Worm (Caenorhabditis elegans) whole organism, L3 larva: ENCODE data around the gene F17C11.2.

Source experiments
- ZK546.5 ChIP-seq: sonication (generic microtip); optimal IDR thresholded peaks from 2 replicates; lab custom pipeline; 2017; ENCODE audit warnings: missing biosample characterization, missing genetic modification characterization
- aly-2 ChIP-seq: fragments of 150-350 bp; optimal IDR thresholded peaks from 2 replicates; lab custom pipeline; 2014; ENCODE audit warnings: missing biosample characterization, missing genetic modification characterization
- ama-1 ChIP-seq: fragments of 150-350 bp; optimal IDR thresholded peaks from 2 replicates; lab custom pipeline; 2018
- ceh-16 ChIP-seq: sonication (generic microtip); optimal IDR thresholded peaks from 2 replicates; lab custom pipeline; 2017; ENCODE audit warnings: missing biosample characterization, missing genetic modification characterization
- ceh-28 ChIP-seq: fragments of 150-350 bp; optimal IDR thresholded peaks from 2 replicates; lab custom pipeline; 2014; ENCODE audit warnings: missing biosample characterization, missing genetic modification reagents, missing genetic modification characterization
- ceh-82 ChIP-seq: fragments of 150-350 bp; optimal IDR thresholded peaks from 2 replicates; lab custom pipeline; 2014; ENCODE audit warnings: missing biosample characterization, missing genetic modification characterization
- ceh-9 ChIP-seq: sonication (generic microtip); optimal IDR thresholded peaks from 2 replicates; lab custom pipeline; 2018; ENCODE audit warnings: missing biosample characterization, missing genetic modification characterization
- daf-12 ChIP-seq: fragments of 150-350 bp; optimal IDR thresholded peaks from 2 replicates; lab custom pipeline; 2014; ENCODE audit warnings: missing biosample characterization, missing genetic modification reagents, missing genetic modification characterization
- egl-27 ChIP-seq: sonication (generic microtip); optimal IDR thresholded peaks from 4 replicates; lab custom pipeline; 2017; ENCODE audit warnings: missing biosample characterization, missing genetic modification reagents, missing genetic modification characterization
- egl-5 ChIP-seq: fragments of 150-350 bp; optimal IDR thresholded peaks from 2 replicates; lab custom pipeline; 2017; ENCODE audit warnings: missing biosample characterization, missing genetic modification reagents, missing genetic modification characterization, inconsistent platforms
- elt-1 ChIP-seq: fragments of 150-350 bp; optimal IDR thresholded peaks from 2 replicates; lab custom pipeline; 2014; ENCODE audit warnings: missing biosample characterization, missing genetic modification characterization
- elt-2 ChIP-seq: sonication (generic microtip); optimal IDR thresholded peaks from 2 replicates; lab custom pipeline; 2016; ENCODE audit warnings: missing genetic modification reagents, mild to moderate bottlenecking, missing genetic modification characterization, missing compliant biosample characterization
- elt-3 ChIP-seq, 3 experiments: fragments of 150-350 bp in 1 of 3; sonication (generic microtip) in 2 of 3; optimal IDR thresholded peaks; 2 replicates in 2 of 3; 4 replicates in 1 of 3; lab custom pipeline; 2014 to 2017; ENCODE audit warnings: missing biosample characterization in 3 of 3, missing genetic modification characterization in 3 of 3
- eor-1 ChIP-seq, 2 experiments: fragments of 150-350 bp; optimal IDR thresholded peaks; 2 replicates each; lab custom pipeline; 2014 to 2018; ENCODE audit warnings: missing biosample characterization in 2 of 2, missing genetic modification characterization in 2 of 2
- fkh-10 ChIP-seq: sonication (generic microtip); optimal IDR thresholded peaks from 2 replicates; lab custom pipeline; 2017; ENCODE audit warnings: missing biosample characterization, missing genetic modification reagents, missing genetic modification characterization
- fkh-2 ChIP-seq: fragments of 150-350 bp; optimal IDR thresholded peaks from 2 replicates; lab custom pipeline; 2014; ENCODE audit warnings: missing biosample characterization, missing genetic modification reagents, missing genetic modification characterization
- fos-1 ChIP-seq: fragments of 150-350 bp; optimal IDR thresholded peaks from 2 replicates; lab custom pipeline; 2014; ENCODE audit warnings: missing biosample characterization, missing genetic modification characterization
- hmg-11 ChIP-seq: sonication (generic microtip); optimal IDR thresholded peaks from 2 replicates; lab custom pipeline; 2016; ENCODE audit warnings: missing genetic modification characterization, missing compliant biosample characterization
- jun-1 ChIP-seq: fragments of 150-350 bp; optimal IDR thresholded peaks from 2 replicates; lab custom pipeline; 2014; ENCODE audit warnings: missing biosample characterization, missing genetic modification reagents, missing genetic modification characterization
- lin-15B ChIP-seq: fragments of 150-350 bp; optimal IDR thresholded peaks from 2 replicates; lab custom pipeline; 2014; ENCODE audit warnings: missing biosample characterization, missing genetic modification characterization
- lin-39 ChIP-seq: fragments of 150-350 bp; optimal IDR thresholded peaks from 2 replicates; lab custom pipeline; 2018; ENCODE audit warnings: missing biosample characterization, missing genetic modification reagents, missing genetic modification characterization
- lsy-12 ChIP-seq: sonication (generic microtip); optimal IDR thresholded peaks from 2 replicates; lab custom pipeline; 2016; ENCODE audit warnings: mild to moderate bottlenecking, missing genetic modification characterization, missing compliant biosample characterization
- mdl-1 ChIP-seq: fragments of 150-350 bp; optimal IDR thresholded peaks from 2 replicates; lab custom pipeline; 2014; ENCODE audit warnings: missing biosample characterization, missing genetic modification characterization
- nfya-1 ChIP-seq: sonication (generic microtip); optimal IDR thresholded peaks from 2 replicates; lab custom pipeline; 2017; ENCODE audit warnings: missing genetic modification characterization, mild to moderate bottlenecking, missing compliant biosample characterization, antibody characterized with exemption, moderate library complexity; ENCODE audit not compliant: insufficient read depth
- nhr-11 ChIP-seq: fragments of 150-350 bp; optimal IDR thresholded peaks from 2 replicates; lab custom pipeline; 2014; ENCODE audit warnings: missing biosample characterization, missing genetic modification characterization
- nhr-12 ChIP-seq: fragments of 150-350 bp; optimal IDR thresholded peaks from 2 replicates; lab custom pipeline; 2014; ENCODE audit warnings: missing biosample characterization, missing genetic modification characterization
- nhr-23 ChIP-seq: fragments of 150-350 bp; optimal IDR thresholded peaks from 2 replicates; lab custom pipeline; 2014; ENCODE audit warnings: missing biosample characterization, missing genetic modification reagents, missing genetic modification characterization
- nhr-237 ChIP-seq: fragments of 150-350 bp; optimal IDR thresholded peaks from 2 replicates; lab custom pipeline; 2014; ENCODE audit warnings: missing biosample characterization, missing genetic modification characterization
- nhr-25 ChIP-seq: sonication (generic microtip); optimal IDR thresholded peaks from 2 replicates; lab custom pipeline; 2017; ENCODE audit warnings: missing biosample characterization, missing genetic modification characterization
- nhr-28 ChIP-seq: fragments of 150-350 bp; optimal IDR thresholded peaks from 2 replicates; lab custom pipeline; 2014; ENCODE audit warnings: missing biosample characterization, missing genetic modification characterization
- nhr-43 ChIP-seq: sonication (generic microtip); optimal IDR thresholded peaks from 2 replicates; lab custom pipeline; 2016; ENCODE audit warnings: mild to moderate bottlenecking, missing genetic modification characterization, missing compliant biosample characterization; ENCODE audit not compliant: poor library complexity, severe bottlenecking
- nhr-67 ChIP-seq: fragments of 150-350 bp; optimal IDR thresholded peaks from 2 replicates; lab custom pipeline; 2014; ENCODE audit warnings: missing biosample characterization, missing genetic modification characterization
- nhr-76 ChIP-seq: fragments of 150-350 bp; sonication (generic microtip); optimal IDR thresholded peaks from 5 replicates; lab custom pipeline; 2014; ENCODE audit warnings: missing biosample characterization, missing genetic modification characterization
- nhr-77 ChIP-seq: fragments of 150-350 bp; optimal IDR thresholded peaks from 2 replicates; lab custom pipeline; 2014; ENCODE audit warnings: missing biosample characterization, missing genetic modification characterization
- pha-4 ChIP-seq: fragments of 150-350 bp; optimal IDR thresholded peaks from 2 replicates; lab custom pipeline; 2014; ENCODE audit warnings: missing biosample characterization, missing genetic modification reagents, missing genetic modification characterization
- pqm-1 ChIP-seq: fragments of 150-350 bp; optimal IDR thresholded peaks from 2 replicates; lab custom pipeline; 2017; ENCODE audit warnings: missing biosample characterization, missing genetic modification characterization, inconsistent platforms
- sea-2 ChIP-seq: fragments of 150-350 bp; sonication (generic microtip); optimal IDR thresholded peaks from 4 replicates; lab custom pipeline; 2014; ENCODE audit warnings: missing biosample characterization, missing genetic modification reagents, missing genetic modification characterization
- skn-1 ChIP-seq: fragments of 150-350 bp; optimal IDR thresholded peaks from 2 replicates; lab custom pipeline; 2014; ENCODE audit warnings: missing biosample characterization, missing genetic modification characterization
- snpc-4 ChIP-seq: fragments of 150-350 bp; optimal IDR thresholded peaks from 2 replicates; lab custom pipeline; 2014; ENCODE audit warnings: missing biosample characterization, missing genetic modification characterization
- unc-39 ChIP-seq: sonication (generic microtip); optimal IDR thresholded peaks from 4 replicates; lab custom pipeline; 2017; ENCODE audit warnings: missing biosample characterization, missing genetic modification characterization
- unc-62 ChIP-seq: fragments of 150-350 bp; sonication (generic microtip); optimal IDR thresholded peaks from 4 replicates; lab custom pipeline; 2014; ENCODE audit warnings: missing biosample characterization, missing genetic modification reagents, missing genetic modification characterization
- zag-1 ChIP-seq: fragments of 150-350 bp; optimal IDR thresholded peaks from 2 replicates; lab custom pipeline; 2014; ENCODE audit warnings: missing biosample characterization, missing genetic modification characterization
- ztf-11 ChIP-seq: fragments of 150-350 bp; optimal IDR thresholded peaks from 2 replicates; lab custom pipeline; 2014; ENCODE audit warnings: missing biosample characterization, missing genetic modification characterization
- ztf-4 ChIP-seq: fragments of 150-350 bp; optimal IDR thresholded peaks from 2 replicates; lab custom pipeline; 2014; ENCODE audit warnings: missing biosample characterization, missing genetic modification characterization

Gene F17C11.2

ce11 chrV:10938739-10939138 lies 9.3 kb upstream of the F17C11.2 start, which contains the start of gene F17C11.11:
Gene F17C11.11, minus strand, starts transcription at chrV:10938817.
- peak; percentile 4 for TF ChIP-seq nhr-23 (tag; lab: Kevin White, UChicago)
- peak; percentile 77 for TF ChIP-seq elt-2 (tag; lab: Kevin White, UChicago)
- TF ChIP-seq egl-5, result no peak
- no peak for TF ChIP-seq elt-3 (tag; optimal IDR thresholded peaks at IDR 0.05; lab: Kevin White, UChicago)
- TF ChIP-seq pha-4, result peak; percentile 6
- no peak for TF ChIP-seq fkh-2 (tag; lab: Kevin White, UChicago)
- no peak for TF ChIP-seq nhr-28 (tag; lab: Kevin White, UChicago)
- no peak for TF ChIP-seq snpc-4 (tag; lab: Kevin White, UChicago)
- peak; percentile 62 for TF ChIP-seq pqm-1 (tag; lab: Kevin White, UChicago)

- TF ChIP-seq ZK546.5 (tag; lab: Kevin White, UChicago) (no peak), mdl-1 (no peak), eor-1 (tag; optimal IDR thresholded peaks at IDR 0.05; lab: Kevin White, UChicago) (no peak), ceh-82 (no peak), lin-39 (no peak), nhr-76 (tag; lab: Kevin White, UChicago) (no peak), nhr-23 (tag; lab: Kevin White, UChicago) (peak; percentile 36), sea-2 (no peak), lin-15B (no peak), nhr-67 (tag; lab: Kevin White, UChicago) (no peak), nhr-237 (tag; lab: Kevin White, UChicago) (no peak), nhr-25 (tag; lab: Kevin White, UChicago) (peak; percentile 8), elt-2 (tag; lab: Kevin White, UChicago) (no peak), unc-62 (GFP tag; lab: Kevin White, UChicago) (no peak), pha-4 (no peak), unc-39 (tag; lab: Kevin White, UChicago) (no peak), fos-1 (peak; percentile 20), nhr-43 (tag; lab: Kevin White, UChicago) (peak; percentile 85), fkh-10 (GFP tag; lab: Kevin White, UChicago) (no peak), ceh-28 (no peak), egl-27 (no peak), hmg-11 (tag; lab: Kevin White, UChicago) (no peak), zag-1 (tag; lab: Kevin White, UChicago) (no peak), ceh-16 (tag; lab: Kevin White, UChicago) (no peak), aly-2 (tag; lab: Kevin White, UChicago) (no peak), daf-12 (tag; lab: Kevin White, UChicago) (no peak), ztf-11 (tag; lab: Kevin White, UChicago) (no peak), nhr-11 (tag; lab: Kevin White, UChicago) (no peak), lsy-12 (no peak)
Measured at ce11 chrV:10939990-10940570, 8.0 kb upstream of the F17C11.2 start.

- TF ChIP-seq daf-12 (tag; lab: Kevin White, UChicago), result no peak
- no peak for TF ChIP-seq nhr-12 (tag; lab: Kevin White, UChicago)
- TF ChIP-seq skn-1 (tag; lab: Kevin White, UChicago), result peak; percentile 39
- TF ChIP-seq unc-62 (GFP tag; lab: Kevin White, UChicago), result peak; percentile 36
- no peak for TF ChIP-seq mdl-1
- TF ChIP-seq ceh-16 (tag; lab: Kevin White, UChicago), result no peak
- TF ChIP-seq sea-2, result no peak
- peak; percentile 88 for TF ChIP-seq pqm-1 (tag; lab: Kevin White, UChicago)
- no peak for TF ChIP-seq nhr-77 (tag; lab: Kevin White, UChicago)
- TF ChIP-seq hmg-11 (tag; lab: Kevin White, UChicago), result peak; percentile 70
- TF ChIP-seq ceh-28, result peak; percentile 50
- TF ChIP-seq aly-2 (tag; lab: Kevin White, UChicago), result no peak
- no peak for TF ChIP-seq lsy-12
- TF ChIP-seq ztf-4 (tag; lab: Kevin White, UChicago), result no peak
- no peak for TF ChIP-seq lin-39
- TF ChIP-seq elt-2 (tag; lab: Kevin White, UChicago), result peak; percentile 94
- TF ChIP-seq nhr-23 (tag; lab: Kevin White, UChicago), result peak; percentile 60
- TF ChIP-seq ama-1 (lab: Kevin White, UChicago), result peak; percentile 75
- TF ChIP-seq ceh-9 (tag; lab: Kevin White, UChicago), result no peak
- peak; percentile 31 for TF ChIP-seq egl-27
- TF ChIP-seq eor-1 (tag; optimal IDR thresholded peaks at IDR 0.05; lab: Kevin White, UChicago), result no peak
- TF ChIP-seq lin-15B, result peak; percentile 35
- no peak for TF ChIP-seq egl-5
- TF ChIP-seq unc-39 (tag; lab: Kevin White, UChicago), result no peak
- no peak for TF ChIP-seq nhr-28 (tag; lab: Kevin White, UChicago)
- TF ChIP-seq fkh-10 (GFP tag; lab: Kevin White, UChicago), result peak; percentile 32
- peak; percentile 20 for TF ChIP-seq nhr-76 (tag; lab: Kevin White, UChicago)
- TF ChIP-seq elt-1 (tag; lab: Kevin White, UChicago), result peak; percentile 58
- peak; percentile 19 for TF ChIP-seq nhr-25 (tag; lab: Kevin White, UChicago)
- TF ChIP-seq nhr-67 (tag; lab: Kevin White, UChicago), result no peak
- TF ChIP-seq snpc-4 (tag; lab: Kevin White, UChicago), result peak; percentile 39
- no peak for TF ChIP-seq zag-1 (tag; lab: Kevin White, UChicago)
- peak; percentile 44 for TF ChIP-seq jun-1 (tag; lab: Kevin White, UChicago)
- no peak for TF ChIP-seq ceh-82
- TF ChIP-seq nfya-1, result peak; percentile 76
- TF ChIP-seq fkh-2 (tag; lab: Kevin White, UChicago), result no peak
- peak; percentile 44 for TF ChIP-seq nhr-43 (tag; lab: Kevin White, UChicago)
- no peak for TF ChIP-seq elt-3 (tag; optimal IDR thresholded peaks at IDR 0.05; lab: Kevin White, UChicago)
- no peak for TF ChIP-seq ZK546.5 (tag; lab: Kevin White, UChicago)
Measured at ce11 chrV:10940571-10940991, 7.4 kb upstream of the F17C11.2 start.
